Fruit fly (Drosophila melanogaster) S2 (cell line): ENCODE data around the gene AGO2.

ENCODE experiments used
- CG8478 ChIP-seq: fragments of >200 bp; optimal IDR thresholded peaks from 2 replicates; lab custom pipeline; 2018
- CTCF ChIP-seq, 2 experiments: fragments of >200 bp; optimal IDR thresholded peaks; 2 replicates each; lab custom pipeline; 2018

Gene AGO2

dm6 chr3L:15610109-15610508 lies 56.2 kb downstream of the AGO2 start, which contains the start of gene CG7650:
TSS of gene CG7650 (minus strand) at chr3L:15610386.
- no peak for TF ChIP-seq CG8478
- TF ChIP-seq CTCF (optimal IDR thresholded peaks at IDR 0.05; lab: Kevin White, UChicago): no peak
